Fruit fly (Drosophila melanogaster) whole organism, embryonic: Measurements from ENCODE around the gene mAcon1.
A peak's percentile ranks its signal among the peaks of the same experiment; 100 is the strongest.

ENCODE experiments used
- CG10267 ChIP-seq: fragments of 200-800 bp; sonication (Bioruptor generic); optimal IDR thresholded peaks from 2 replicates; lab custom pipeline; 2018; ENCODE audit warnings: missing biosample characterization, mild to moderate bottlenecking, missing genetic modification characterization, moderate library complexity
- CG10431 ChIP-seq: fragments of 200-800 bp; sonication (Bioruptor generic); optimal IDR thresholded peaks from 3 replicates; lab custom pipeline; 2018; ENCODE audit warnings: missing biosample characterization, mild to moderate bottlenecking, missing genetic modification characterization
- CG10979 ChIP-seq: fragments of 200-800 bp; sonication (Bioruptor generic); optimal IDR thresholded peaks from 2 replicates; lab custom pipeline; 2018; ENCODE audit warnings: missing biosample characterization, mild to moderate bottlenecking, missing genetic modification characterization, moderate library complexity
- CG12744 ChIP-seq: fragments of 200-800 bp; sonication (Bioruptor generic); optimal IDR thresholded peaks from 2 replicates; lab custom pipeline; 2016; ENCODE audit warnings: missing biosample characterization, missing genetic modification characterization
- CG13894 ChIP-seq: fragments of 200-800 bp; sonication (Bioruptor generic); optimal IDR thresholded peaks from 3 replicates; lab custom pipeline; 2018; ENCODE audit warnings: missing biosample characterization, mild to moderate bottlenecking, missing genetic modification characterization, moderate library complexity
- CG15011 ChIP-seq: fragments of 200-800 bp; sonication (Bioruptor generic); optimal IDR thresholded peaks from 3 replicates; lab custom pipeline; 2018; ENCODE audit warnings: missing biosample characterization, mild to moderate bottlenecking, missing genetic modification characterization
- CG15514 ChIP-seq: fragments of 200-800 bp; sonication (Bioruptor generic); optimal IDR thresholded peaks from 3 replicates; lab custom pipeline; 2017; ENCODE audit warnings: missing biosample characterization, missing genetic modification characterization, mild to moderate bottlenecking, moderate library complexity, missing genetic modification reagents
- CG15601 ChIP-seq: fragments of 200-800 bp; sonication (Bioruptor generic); optimal IDR thresholded peaks from 3 replicates; lab custom pipeline; 2019; ENCODE audit warnings: missing biosample characterization, mild to moderate bottlenecking, missing genetic modification characterization, moderate library complexity
- CG1603 ChIP-seq: fragments of 200-800 bp; sonication (Bioruptor generic); optimal IDR thresholded peaks from 2 replicates; lab custom pipeline; 2019; ENCODE audit warnings: missing biosample characterization, mild to moderate bottlenecking, missing genetic modification characterization, moderate library complexity
- CG18476 ChIP-seq: fragments of 200-800 bp; sonication (Bioruptor generic); optimal IDR thresholded peaks from 2 replicates; lab custom pipeline; 2016; ENCODE audit warnings: missing biosample characterization, mild to moderate bottlenecking, missing genetic modification characterization
- CG2712 ChIP-seq: fragments of 200-800 bp; optimal IDR thresholded peaks from 3 replicates; lab custom pipeline; 2019; ENCODE audit warnings: missing biosample characterization, mild to moderate bottlenecking, missing genetic modification characterization, moderate library complexity
- CG30020 ChIP-seq: fragments of 200-800 bp; optimal IDR thresholded peaks from 2 replicates; lab custom pipeline; 2019; ENCODE audit warnings: missing biosample characterization, mild to moderate bottlenecking, missing genetic modification characterization, moderate library complexity
- CG3065 ChIP-seq: fragments of 200-800 bp; sonication (Bioruptor generic); optimal IDR thresholded peaks from 2 replicates; lab custom pipeline; 2016; ENCODE audit warnings: missing biosample characterization, missing genetic modification characterization
- CG34422 ChIP-seq: fragments of 200-800 bp; sonication (Bioruptor generic); IDR thresholded peaks from 3 replicates; pipeline ENCODE4 v1.3.6; 2022; ENCODE audit warnings: missing biosample characterization, missing genetic modification characterization
- CG3838 ChIP-seq: fragments of 200-800 bp; sonication (Bioruptor generic); optimal IDR thresholded peaks from 3 replicates; lab custom pipeline; 2016; ENCODE audit warnings: missing biosample characterization, missing genetic modification characterization
- CG4617 ChIP-seq: fragments of 200-800 bp; sonication (Bioruptor generic); optimal IDR thresholded peaks from 3 replicates; lab custom pipeline; 2016; ENCODE audit warnings: missing biosample characterization, missing genetic modification characterization, borderline replicate concordance
- CG4707 ChIP-seq: fragments of 200-800 bp; sonication (Bioruptor generic); optimal IDR thresholded peaks from 2 replicates; lab custom pipeline; 2018; ENCODE audit warnings: missing biosample characterization, mild to moderate bottlenecking, missing genetic modification characterization, moderate library complexity
- CG5953 ChIP-seq: fragments of 200-800 bp; sonication (Bioruptor generic); IDR thresholded peaks from 2 replicates; pipeline ENCODE4 v1.3.6; 2022; ENCODE audit warnings: missing biosample characterization, missing genetic modification characterization
- Chrac-16 ChIP-seq: fragments of 200-800 bp; sonication (Bioruptor generic); optimal IDR thresholded peaks from 3 replicates; lab custom pipeline; 2016; ENCODE audit warnings: missing biosample characterization, missing genetic modification characterization
- Dref ChIP-seq: fragments of 200-800 bp; sonication (Bioruptor generic); IDR thresholded peaks from 2 replicates; pipeline ENCODE4 v1.3.6; 2022; ENCODE audit warnings: missing biosample characterization, missing genetic modification characterization
- E2f2 ChIP-seq: fragments of 200-800 bp; sonication (Bioruptor generic); IDR thresholded peaks from 2 replicates; pipeline ENCODE4 v1.3.6; 2022; ENCODE audit warnings: missing biosample characterization, missing genetic modification characterization
- ERR ChIP-seq: fragments of 200-800 bp; sonication (Bioruptor generic); optimal IDR thresholded peaks from 2 replicates; lab custom pipeline; 2016; ENCODE audit warnings: missing biosample characterization, missing genetic modification characterization
- Ets97D ChIP-seq: fragments of 200-800 bp; sonication (Bioruptor generic); optimal IDR thresholded peaks from 3 replicates; lab custom pipeline; 2016; ENCODE audit warnings: missing biosample characterization, missing genetic modification characterization
- Hr39 ChIP-seq: fragments of >200 bp; optimal IDR thresholded peaks from 2 replicates; lab custom pipeline; 2017
- Jarid2 ChIP-seq: fragments of 200-800 bp; sonication (Bioruptor generic); optimal IDR thresholded peaks from 3 replicates; lab custom pipeline; 2017; ENCODE audit warnings: mild to moderate bottlenecking, missing biosample characterization, missing genetic modification reagents, missing genetic modification characterization
- MBD-R2 ChIP-seq: fragments of 200-800 bp; sonication (Bioruptor generic); IDR thresholded peaks from 2 replicates; pipeline ENCODE4 v1.3.6; 2022; ENCODE audit warnings: missing biosample characterization, missing genetic modification characterization
- MESR4 ChIP-seq: fragments of 200-800 bp; sonication (Bioruptor generic); optimal IDR thresholded peaks from 2 replicates; lab custom pipeline; 2018; ENCODE audit warnings: missing biosample characterization, mild to moderate bottlenecking, missing genetic modification characterization, moderate library complexity
- Mes4 ChIP-seq: fragments of 200-800 bp; sonication (Bioruptor generic); optimal IDR thresholded peaks from 2 replicates; lab custom pipeline; 2016; ENCODE audit warnings: missing biosample characterization, missing genetic modification characterization
- Myb ChIP-seq: fragments of 200-800 bp; sonication (Bioruptor generic); optimal IDR thresholded peaks from 2 replicates; lab custom pipeline; 2016; ENCODE audit warnings: missing biosample characterization, missing genetic modification characterization
- Optix ChIP-seq: fragments of 200-800 bp; sonication (Bioruptor generic); IDR thresholded peaks from 3 replicates; pipeline ENCODE4 v1.3.6; 2022; ENCODE audit warnings: missing biosample characterization, missing genetic modification characterization
- Six4 ChIP-seq: fragments of 200-800 bp; sonication (Bioruptor generic); optimal IDR thresholded peaks from 2 replicates; lab custom pipeline; 2016; ENCODE audit warnings: missing biosample characterization, missing genetic modification characterization
- Sox102F ChIP-seq: fragments of 200-800 bp; sonication (Bioruptor generic); optimal IDR thresholded peaks from 2 replicates; lab custom pipeline; 2018; ENCODE audit warnings: missing biosample characterization, mild to moderate bottlenecking, missing genetic modification characterization, moderate library complexity
- Usf ChIP-seq: fragments of 200-800 bp; sonication (Bioruptor generic); optimal IDR thresholded peaks from 2 replicates; lab custom pipeline; 2017; ENCODE audit warnings: missing genotype, missing biosample characterization, missing genetic modification characterization
- Xbp1 ChIP-seq: fragments of 200-800 bp; sonication (Bioruptor generic); optimal IDR thresholded peaks from 3 replicates; lab custom pipeline; 2016; ENCODE audit warnings: missing biosample characterization, mild to moderate bottlenecking, missing genetic modification characterization
- YL-1 ChIP-seq: fragments of 200-800 bp; sonication (Bioruptor generic); optimal IDR thresholded peaks from 3 replicates; lab custom pipeline; 2017; ENCODE audit warnings: missing biosample characterization, mild to moderate bottlenecking, missing genetic modification characterization
- cg ChIP-seq: fragments of 200-800 bp; sonication (Bioruptor generic); optimal IDR thresholded peaks from 3 replicates; lab custom pipeline; 2019; ENCODE audit warnings: missing biosample characterization, mild to moderate bottlenecking, missing genetic modification characterization, moderate library complexity
- crp ChIP-seq, 2 experiments: fragments of 200-800 bp; sonication (Bioruptor generic); optimal IDR thresholded peaks; 2 replicates in 1 of 2; 3 replicates in 1 of 2; lab custom pipeline; 2017; ENCODE audit warnings: missing biosample characterization in 2 of 2, missing genetic modification characterization in 2 of 2, mild to moderate bottlenecking in 1 of 2, moderate library complexity in 1 of 2
- fd102C ChIP-seq: fragments of 200-800 bp; sonication (Bioruptor generic); optimal IDR thresholded peaks from 2 replicates; lab custom pipeline; 2018; ENCODE audit warnings: missing biosample characterization, mild to moderate bottlenecking, missing genetic modification characterization, moderate library complexity
- gcm ChIP-seq: fragments of 200-800 bp; sonication (Bioruptor generic); optimal IDR thresholded peaks from 2 replicates; lab custom pipeline; 2019; ENCODE audit warnings: missing biosample characterization, mild to moderate bottlenecking, missing genetic modification characterization, moderate library complexity
- gfzf ChIP-seq: fragments of 200-800 bp; sonication (Bioruptor generic); optimal IDR thresholded peaks from 2 replicates; lab custom pipeline; 2016; ENCODE audit warnings: missing biosample characterization, mild to moderate bottlenecking, missing genetic modification characterization, moderate library complexity
- grn ChIP-seq: fragments of 200-800 bp; sonication (Bioruptor generic); optimal IDR thresholded peaks from 3 replicates; lab custom pipeline; 2017; ENCODE audit warnings: missing biosample characterization, missing genetic modification characterization
- inv ChIP-seq: fragments of 200-800 bp; sonication (Bioruptor generic); IDR thresholded peaks from 2 replicates; pipeline ENCODE4 v1.3.6; 2022; ENCODE audit warnings: missing biosample characterization, missing genetic modification characterization; ENCODE audit not compliant: partially characterized antibody
- lab ChIP-seq: fragments of 200-800 bp; sonication (Bioruptor generic); optimal IDR thresholded peaks from 3 replicates; lab custom pipeline; 2017; ENCODE audit warnings: missing biosample characterization, missing genetic modification characterization, mild to moderate bottlenecking, moderate library complexity, missing genetic modification reagents
- nerfin-1 ChIP-seq: fragments of 200-800 bp; sonication (Bioruptor generic); optimal IDR thresholded peaks from 3 replicates; lab custom pipeline; 2019; ENCODE audit warnings: missing biosample characterization, mild to moderate bottlenecking, missing genetic modification characterization, moderate library complexity
- nmo ChIP-seq: fragments of 200-800 bp; sonication (Bioruptor generic); optimal IDR thresholded peaks from 2 replicates; lab custom pipeline; 2018; ENCODE audit warnings: missing biosample characterization, mild to moderate bottlenecking, missing genetic modification characterization, moderate library complexity
- pfk ChIP-seq: fragments of 200-800 bp; sonication (Bioruptor generic); optimal IDR thresholded peaks from 2 replicates; lab custom pipeline; 2018; ENCODE audit warnings: missing biosample characterization, mild to moderate bottlenecking, missing genetic modification characterization, moderate library complexity
- pros ChIP-seq: fragments of 200-800 bp; sonication (Bioruptor generic); optimal IDR thresholded peaks from 3 replicates; lab custom pipeline; 2019; ENCODE audit warnings: missing biosample characterization, mild to moderate bottlenecking, missing genetic modification characterization, moderate library complexity
- sima ChIP-seq: fragments of 200-800 bp; sonication (Bioruptor generic); optimal IDR thresholded peaks from 2 replicates; lab custom pipeline; 2016; ENCODE audit warnings: missing biosample characterization, missing genetic modification characterization
- sna ChIP-seq: fragments of 200-800 bp; sonication (Bioruptor generic); IDR thresholded peaks from 2 replicates; pipeline ENCODE4 v1.3.6; 2022; ENCODE audit warnings: missing biosample characterization, missing genetic modification characterization; ENCODE audit not compliant: partially characterized antibody
- sug ChIP-seq: fragments of 200-800 bp; optimal IDR thresholded peaks from 2 replicates; lab custom pipeline; 2019; ENCODE audit warnings: missing biosample characterization, mild to moderate bottlenecking, missing genetic modification characterization, moderate library complexity

Gene mAcon1

DNA sequence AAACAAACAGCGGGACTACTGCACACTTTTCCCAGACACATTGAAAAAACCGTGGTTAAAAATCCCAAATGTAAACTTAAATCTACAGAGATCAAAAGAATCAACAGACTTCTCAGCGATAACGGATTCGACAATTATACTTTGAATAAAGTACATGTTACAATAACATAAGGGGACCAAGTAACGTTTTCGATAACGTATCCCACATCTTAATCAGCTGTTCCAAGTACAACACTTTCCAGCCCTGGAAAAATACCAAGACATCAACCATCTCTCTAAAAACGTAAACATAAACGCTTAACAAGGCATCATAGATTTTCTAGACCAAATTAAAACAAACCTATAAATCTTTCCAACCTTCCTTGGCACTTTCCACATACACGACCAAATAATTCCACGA is 14.5 kb upstream of the mAcon1 start:
- TF ChIP-seq CG10979 (tag; lab: Kevin White, UChicago) (peak; percentile 27), sug (peak; percentile 23), YL-1 (GFP tag; lab: Kevin White, UChicago) (no peak), CG30020 (tag; lab: Kevin White, UChicago) (peak; percentile 26), inv (GFP tag; lab: Robert Waterston, UW) (no peak), nerfin-1 (peak; percentile 78), ERR (GFP tag; lab: Kevin White, UChicago) (no peak), Ets97D (GFP tag; lab: Kevin White, UChicago) (peak; percentile 27), Sox102F (GFP tag; lab: Kevin White, UChicago) (no peak), CG15601 (tag; lab: Kevin White, UChicago) (peak; percentile 14), Hr39 (no peak), CG15011 (GFP tag; lab: Kevin White, UChicago) (no peak), Six4 (no peak), CG13894 (tag; lab: Kevin White, UChicago) (peak; percentile 80), Jarid2 (GFP tag; lab: Kevin White, UChicago) (no peak), CG2712 (tag; lab: Kevin White, UChicago) (peak; percentile 0), lab (GFP tag; lab: Kevin White, UChicago) (no peak), Optix (GFP tag; lab: Robert Waterston, UW) (no peak), CG3838 (no peak), CG34422 (GFP tag; lab: Robert Waterston, UW) (no peak), Xbp1 (no peak), gfzf (GFP tag; lab: Kevin White, UChicago) (peak; percentile 55), fd102C (no peak), CG18476 (no peak), pros (GFP tag; lab: Kevin White, UChicago) (peak; percentile 61), CG3065 (GFP tag; lab: Kevin White, UChicago) (no peak), CG4617 (GFP tag; lab: Kevin White, UChicago) (peak; percentile 6), Myb (GFP tag; lab: Kevin White, UChicago) (peak; percentile 78), gcm (GFP tag; lab: Kevin White, UChicago) (no peak), crp (GFP tag; optimal IDR thresholded peaks at IDR 0.05; lab: Kevin White, UChicago) (peak; percentile 43 to 95), nmo (peak; percentile 23), CG5953 (GFP tag; lab: Robert Waterston, UW) (no peak), CG12744 (GFP tag; lab: Kevin White, UChicago) (no peak), sna (GFP tag; lab: Robert Waterston, UW) (0 out of 2 replicates have a peak, but pooled peaks have one; percentile 16), cg (GFP tag; lab: Kevin White, UChicago) (no peak), Chrac-16 (GFP tag; lab: Kevin White, UChicago) (no peak), CG4707 (no peak), grn (GFP tag; lab: Kevin White, UChicago) (peak; percentile 12), pfk (peak; percentile 0), CG15514 (peak; percentile 41), MESR4 (GFP tag; lab: Kevin White, UChicago) (peak; percentile 21), MBD-R2 (GFP tag; lab: Robert Waterston, UW) (peak; percentile 86), CG10431 (GFP tag; lab: Kevin White, UChicago) (peak; percentile 96), CG1603 (tag; lab: Kevin White, UChicago) (peak; percentile 43), CG10267 (peak; percentile 23), Mes4 (GFP tag; lab: Kevin White, UChicago) (no peak), Dref (peak; percentile 52), Usf (GFP tag; lab: Kevin White, UChicago) (no peak), sima (GFP tag; lab: Kevin White, UChicago) (no peak), E2f2 (peak; percentile 66)
